Fruit fly (Drosophila melanogaster) whole organism, embryonic: Measurements from ENCODE around the gene Glut1.
A peak's percentile ranks its signal among the peaks of the same experiment; 100 is the strongest.

ENCODE experiments used
- Awh ChIP-seq: fragments of 200-800 bp; sonication (Bioruptor generic); IDR thresholded peaks from 2 replicates; pipeline ENCODE4, ENCODE4 v1.3.6; 2022; ENCODE audit warnings: missing biosample characterization, missing genetic modification characterization
- CG12236 ChIP-seq: fragments of 200-800 bp; sonication (Bioruptor generic); optimal IDR thresholded peaks from 2 replicates; lab custom pipeline; 2016; ENCODE audit warnings: missing biosample characterization, missing genetic modification characterization
- CG1602 ChIP-seq: fragments of 200-800 bp; sonication (Bioruptor generic); optimal IDR thresholded peaks from 3 replicates; lab custom pipeline; 2016; ENCODE audit warnings: missing biosample characterization, missing genetic modification characterization
- CG1647 ChIP-seq: fragments of 200-800 bp; sonication (Bioruptor generic); optimal IDR thresholded peaks from 3 replicates; lab custom pipeline; 2016; ENCODE audit warnings: missing biosample characterization, missing genetic modification characterization
- CG16815 ChIP-seq: fragments of 200-800 bp; sonication (Bioruptor generic); optimal IDR thresholded peaks from 3 replicates; lab custom pipeline; 2017; ENCODE audit warnings: missing biosample characterization, mild to moderate bottlenecking, missing genetic modification characterization
- CG17385 ChIP-seq: fragments of 200-800 bp; sonication (Bioruptor generic); optimal IDR thresholded peaks from 3 replicates; lab custom pipeline; 2018; ENCODE audit warnings: missing biosample characterization, mild to moderate bottlenecking, missing genetic modification characterization
- CG17802 ChIP-seq: fragments of 200-800 bp; sonication (Bioruptor generic); optimal IDR thresholded peaks from 2 replicates; lab custom pipeline; 2018; ENCODE audit warnings: missing biosample characterization, mild to moderate bottlenecking, missing genetic modification characterization, moderate library complexity
- CG17912 ChIP-seq: fragments of 200-800 bp; sonication (Bioruptor generic); optimal IDR thresholded peaks from 2 replicates; lab custom pipeline; 2018; ENCODE audit warnings: missing biosample characterization, mild to moderate bottlenecking, missing genetic modification characterization
- CG2875 ChIP-seq: fragments of 200-800 bp; sonication (Bioruptor generic); optimal IDR thresholded peaks from 2 replicates; lab custom pipeline; 2017; ENCODE audit warnings: missing biosample characterization, mild to moderate bottlenecking, missing genetic modification characterization, missing genetic modification reagents
- CG3407 ChIP-seq: fragments of 200-800 bp; sonication (Bioruptor generic); optimal IDR thresholded peaks from 2 replicates; lab custom pipeline; 2018; ENCODE audit warnings: missing biosample characterization, mild to moderate bottlenecking, missing genetic modification characterization
- CG4360 ChIP-seq: fragments of 200-800 bp; sonication (Bioruptor generic); IDR thresholded peaks from 2 replicates; pipeline ENCODE4 v1.3.6; 2022; ENCODE audit warnings: missing biosample characterization, missing genetic modification characterization
- CG4424 ChIP-seq: fragments of 200-800 bp; sonication (Bioruptor generic); optimal IDR thresholded peaks from 3 replicates; lab custom pipeline; 2016; ENCODE audit warnings: missing biosample characterization, missing genetic modification characterization
- CG5180 ChIP-seq: fragments of 200-800 bp; sonication (Bioruptor generic); optimal IDR thresholded peaks from 3 replicates; lab custom pipeline; 2017; ENCODE audit warnings: missing biosample characterization, missing genetic modification characterization, mild to moderate bottlenecking, moderate library complexity, missing genetic modification reagents
- CG6272 ChIP-seq: fragments of 200-800 bp; sonication (Bioruptor generic); IDR thresholded peaks from 2 replicates; pipeline ENCODE4 v1.3.6; 2022; ENCODE audit warnings: missing biosample characterization, missing genetic modification characterization
- CG8388 ChIP-seq: fragments of 200-800 bp; sonication (Bioruptor generic); optimal IDR thresholded peaks from 2 replicates; lab custom pipeline; 2019; ENCODE audit warnings: missing biosample characterization, mild to moderate bottlenecking, missing genetic modification characterization, moderate library complexity
- CG8924 ChIP-seq: fragments of 200-800 bp; optimal IDR thresholded peaks from 3 replicates; lab custom pipeline; 2019; ENCODE audit warnings: missing biosample characterization, mild to moderate bottlenecking, missing genetic modification characterization, moderate library complexity
- D ChIP-seq, 2 experiments: fragments of 200-800 bp in 1 of 2; fragments of >200 bp in 1 of 2; sonication (Bioruptor generic) in 1 of 2; optimal IDR thresholded peaks; 2 replicates in 1 of 2; 3 replicates in 1 of 2; lab custom pipeline; 2017; ENCODE audit warnings: mild to moderate bottlenecking in 1 of 2, missing biosample characterization in 1 of 2, missing genetic modification characterization in 1 of 2, missing genetic modification reagents in 1 of 2
- Dek ChIP-seq: fragments of 200-800 bp; sonication (Bioruptor generic); optimal IDR thresholded peaks from 3 replicates; lab custom pipeline; 2019; ENCODE audit warnings: missing biosample characterization, mild to moderate bottlenecking, missing genetic modification characterization, moderate library complexity
- Gug ChIP-seq: fragments of 200-800 bp; sonication (Bioruptor generic); IDR thresholded peaks from 4 replicates; pipeline ENCODE4 v1.3.6; 2022; ENCODE audit warnings: missing biosample characterization, missing genetic modification characterization
- HHEX ChIP-seq: fragments of 200-800 bp; sonication (Bioruptor generic); optimal IDR thresholded peaks from 3 replicates; lab custom pipeline; 2017; ENCODE audit warnings: missing biosample characterization, mild to moderate bottlenecking, missing genetic modification characterization, missing genetic modification reagents
- Hand ChIP-seq: fragments of 200-800 bp; sonication (Bioruptor generic); optimal IDR thresholded peaks from 2 replicates; lab custom pipeline; 2017; ENCODE audit warnings: mild to moderate bottlenecking, missing biosample characterization, missing genetic modification reagents, missing genetic modification characterization
- Hmr ChIP-seq: fragments of 200-800 bp; sonication (Bioruptor generic); optimal IDR thresholded peaks from 3 replicates; lab custom pipeline; 2017; ENCODE audit warnings: mild to moderate bottlenecking, missing biosample characterization, missing genetic modification reagents, missing genetic modification characterization
- Hsf ChIP-seq: fragments of 200-800 bp; sonication (Bioruptor generic); optimal IDR thresholded peaks from 3 replicates; lab custom pipeline; 2016; ENCODE audit warnings: missing biosample characterization, missing genetic modification characterization
- NFAT ChIP-seq: fragments of 200-800 bp; sonication (Bioruptor generic); IDR thresholded peaks from 2 replicates; pipeline ENCODE4 v1.3.6; 2022; ENCODE audit warnings: missing biosample characterization, missing genetic modification characterization
- Opbp ChIP-seq: fragments of 200-800 bp; sonication (Bioruptor generic); IDR thresholded peaks from 3 replicates; pipeline ENCODE4 v1.3.6; 2022; ENCODE audit warnings: missing biosample characterization, missing genetic modification characterization; ENCODE audit not compliant: partially characterized antibody
- Ssrp ChIP-seq: fragments of 200-800 bp; sonication (Bioruptor generic); optimal IDR thresholded peaks from 2 replicates; lab custom pipeline; 2018; ENCODE audit warnings: missing biosample characterization, mild to moderate bottlenecking, missing genetic modification characterization, moderate library complexity
- az2 ChIP-seq: fragments of 200-800 bp; sonication (Bioruptor generic); optimal IDR thresholded peaks from 3 replicates; lab custom pipeline; 2016; ENCODE audit warnings: missing biosample characterization, missing genetic modification characterization
- cg ChIP-seq: fragments of 200-800 bp; sonication (Bioruptor generic); optimal IDR thresholded peaks from 3 replicates; lab custom pipeline; 2019; ENCODE audit warnings: missing biosample characterization, mild to moderate bottlenecking, missing genetic modification characterization, moderate library complexity
- dan ChIP-seq: fragments of 200-800 bp; sonication (Bioruptor generic); IDR thresholded peaks from 2 replicates; pipeline ENCODE4 v1.3.6; 2022; ENCODE audit warnings: missing biosample characterization, missing genetic modification characterization
- dysf ChIP-seq: fragments of 200-800 bp; sonication (Bioruptor generic); IDR thresholded peaks from 3 replicates; pipeline ENCODE4 v1.3.6; 2022; ENCODE audit warnings: missing biosample characterization, missing genetic modification characterization
- ftz-f1 ChIP-seq: fragments of 200-800 bp; sonication (Bioruptor generic); optimal IDR thresholded peaks from 2 replicates; lab custom pipeline; 2016; ENCODE audit warnings: missing biosample characterization, missing genetic modification characterization
- fu2 ChIP-seq: fragments of 200-800 bp; sonication (Bioruptor generic); optimal IDR thresholded peaks from 2 replicates; lab custom pipeline; 2016; ENCODE audit warnings: missing biosample characterization, missing genetic modification characterization
- ham ChIP-seq: fragments of 200-800 bp; sonication (Bioruptor generic); IDR thresholded peaks from 2 replicates; pipeline ENCODE4 v1.3.6; 2022; ENCODE audit warnings: missing biosample characterization, missing genetic modification characterization
- jing ChIP-seq: fragments of 200-800 bp; sonication (Bioruptor generic); optimal IDR thresholded peaks from 2 replicates; lab custom pipeline; 2018; ENCODE audit warnings: missing biosample characterization, mild to moderate bottlenecking, missing genetic modification characterization
- ken ChIP-seq: fragments of 200-800 bp; sonication (Bioruptor generic); IDR thresholded peaks from 3 replicates; pipeline ENCODE4 v1.3.6; 2022; ENCODE audit warnings: missing biosample characterization, missing genetic modification characterization
- mirr ChIP-seq: fragments of 200-800 bp; sonication (Bioruptor generic); optimal IDR thresholded peaks from 3 replicates; lab custom pipeline; 2018; ENCODE audit warnings: missing biosample characterization, mild to moderate bottlenecking, missing genetic modification characterization
- pan ChIP-seq, 4 experiments: fragments of >200 bp in 3 of 4; fragments of 200-800 bp in 1 of 4; sonication (Bioruptor generic) in 1 of 4; optimal IDR thresholded peaks in 3 of 4; IDR thresholded peaks in 1 of 4; 2 replicates each; pipeline versions ENCODE4 v1.3.6 to Lab custom; 2017 to 2022; ENCODE audit warnings: missing biosample characterization in 2 of 4, missing genetic modification characterization in 2 of 4, mixed read lengths in 1 of 4
- pum ChIP-seq: fragments of 200-800 bp; sonication (Bioruptor generic); optimal IDR thresholded peaks from 2 replicates; lab custom pipeline; 2016; ENCODE audit warnings: missing biosample characterization, missing genetic modification characterization
- run ChIP-seq: fragments of 200-800 bp; sonication (Bioruptor generic); optimal IDR thresholded peaks from 3 replicates; lab custom pipeline; 2018; ENCODE audit warnings: missing biosample characterization, mild to moderate bottlenecking, missing genetic modification characterization
- stwl ChIP-seq: fragments of 200-800 bp; sonication (Bioruptor generic); optimal IDR thresholded peaks from 3 replicates; lab custom pipeline; 2018; ENCODE audit warnings: missing biosample characterization, mild to moderate bottlenecking, missing genetic modification characterization, moderate library complexity
- sug ChIP-seq: fragments of 200-800 bp; optimal IDR thresholded peaks from 2 replicates; lab custom pipeline; 2019; ENCODE audit warnings: missing biosample characterization, mild to moderate bottlenecking, missing genetic modification characterization, moderate library complexity
- tll ChIP-seq, 2 experiments: fragments of 200-800 bp in 1 of 2; fragments of >200 bp in 1 of 2; sonication (Bioruptor generic) in 1 of 2; optimal IDR thresholded peaks; 2 replicates each; lab custom pipeline; 2017 to 2019; ENCODE audit warnings: missing biosample characterization in 2 of 2, missing genetic modification characterization in 2 of 2, mild to moderate bottlenecking in 1 of 2, moderate library complexity in 1 of 2
- tna ChIP-seq: fragments of 200-800 bp; sonication (Bioruptor generic); IDR thresholded peaks from 2 replicates; pipeline ENCODE4 v1.3.6; 2022; ENCODE audit warnings: missing biosample characterization, missing genetic modification characterization; ENCODE audit not compliant: partially characterized antibody
- trem ChIP-seq: fragments of 200-800 bp; optimal IDR thresholded peaks from 3 replicates; lab custom pipeline; 2019; ENCODE audit warnings: missing biosample characterization, mild to moderate bottlenecking, missing genetic modification characterization, moderate library complexity
- zen ChIP-seq: fragments of 200-800 bp; sonication (Bioruptor generic); optimal IDR thresholded peaks from 3 replicates; lab custom pipeline; 2018; ENCODE audit warnings: missing biosample characterization, mild to moderate bottlenecking, missing genetic modification characterization, moderate library complexity
- zfh1 ChIP-seq: fragments of 200-800 bp; sonication (Bioruptor generic); IDR thresholded peaks from 3 replicates; pipeline ENCODE4 v1.3.6; 2022; ENCODE audit warnings: missing biosample characterization, missing genetic modification characterization

Gene Glut1

dm6 chr3L:1007513-1008459 lies 93.9 kb downstream of the Glut1 start (continued):
- peak; percentile 71 for TF ChIP-seq zfh1 (GFP tag; lab: Robert Waterston, UW)
- peak; percentile 39 for TF ChIP-seq CG8388 (GFP tag; lab: Kevin White, UChicago)
- peak; percentile 89 for TF ChIP-seq Hmr (GFP tag; lab: Kevin White, UChicago)
- peak; percentile 89 for TF ChIP-seq CG8924 (tag; lab: Kevin White, UChicago)
- TF ChIP-seq Gug (GFP tag; lab: Robert Waterston, UW) = peak; percentile 73
- no peak for TF ChIP-seq run
- peak; percentile 34 for TF ChIP-seq CG5180 (GFP tag; lab: Kevin White, UChicago)
- peak; percentile 39 for TF ChIP-seq fu2 (GFP tag; lab: Kevin White, UChicago)
- TF ChIP-seq CG6272 (GFP tag; lab: Robert Waterston, UW) = peak; percentile 85
- TF ChIP-seq Opbp (GFP tag; lab: Robert Waterston, UW) = no peak
- TF ChIP-seq NFAT = peak; percentile 88
- peak; percentile 74 for TF ChIP-seq CG1602 (GFP tag; lab: Kevin White, UChicago)
- peak; percentile 73 for TF ChIP-seq sug (tag; lab: Kevin White, UChicago)
- peak; percentile 22 for TF ChIP-seq CG3407 (GFP tag; lab: Kevin White, UChicago)
- no peak for TF ChIP-seq trem (tag; lab: Kevin White, UChicago)
- TF ChIP-seq cg (GFP tag; lab: Kevin White, UChicago) = peak; percentile 37
- no peak for TF ChIP-seq CG12236 (GFP tag; lab: Kevin White, UChicago)
- no peak for TF ChIP-seq dan (GFP tag; lab: Robert Waterston, UW)
- peak; percentile 80 for TF ChIP-seq Dek (tag; lab: Kevin White, UChicago)
- peak; percentile 82 for TF ChIP-seq CG17385 (GFP tag; lab: Kevin White, UChicago)
- TF ChIP-seq stwl = no peak
- no peak for TF ChIP-seq tll (GFP tag; optimal IDR thresholded peaks at IDR 0.05; lab: Kevin White, UChicago)
- TF ChIP-seq CG17802 (tag; lab: Kevin White, UChicago) = peak; percentile 25
- peak; percentile 66 for TF ChIP-seq CG4424
- TF ChIP-seq CG17912 (GFP tag; lab: Kevin White, UChicago) = no peak
- TF ChIP-seq D (optimal IDR thresholded peaks at IDR 0.05; lab: Kevin White, UChicago) = no peak
- TF ChIP-seq D (GFP tag; optimal IDR thresholded peaks at IDR 0.05; lab: Kevin White, UChicago) = peak; percentile 65
- TF ChIP-seq Awh (GFP tag; lab: Robert Waterston, UW) = peak; percentile 88
- peak; percentile 66 for TF ChIP-seq Hsf (GFP tag; lab: Kevin White, UChicago)
- TF ChIP-seq jing (GFP tag; lab: Kevin White, UChicago) = peak; percentile 63
- peak; percentile 80 for TF ChIP-seq Hand (GFP tag; lab: Kevin White, UChicago)
- peak; percentile 2 for TF ChIP-seq ftz-f1
- peak; percentile 74 for TF ChIP-seq Ssrp (tag; lab: Kevin White, UChicago)
- TF ChIP-seq mirr (GFP tag; lab: Kevin White, UChicago) = no peak
- peak; percentile 47 for TF ChIP-seq CG1647 (GFP tag; lab: Kevin White, UChicago)
- TF ChIP-seq zen (tag; lab: Kevin White, UChicago) = peak; percentile 22
- peak; percentile 78 for TF ChIP-seq az2 (GFP tag; lab: Kevin White, UChicago)
- TF ChIP-seq CG4360 (GFP tag; lab: Robert Waterston, UW) = peak; percentile 54; the same call in 1 of the 2 replicates
- TF ChIP-seq HHEX (GFP tag; lab: Kevin White, UChicago) = peak; percentile 63
- TF ChIP-seq tna = no peak
- TF ChIP-seq pan (optimal IDR thresholded peaks at IDR 0.05; lab: Kevin White, UChicago) = no peak
- TF ChIP-seq pan (GFP tag; optimal IDR thresholded peaks at IDR 0.05 in 1 of 2, IDR thresholded peaks at IDR 0.05 in 1 of 2) = peak in 1 of 2 experiments; percentile 86
- TF ChIP-seq dysf (GFP tag; lab: Robert Waterston, UW) = peak; percentile 94
- TF ChIP-seq pum (GFP tag; lab: Kevin White, UChicago) = peak; percentile 39
- peak; percentile 69 for TF ChIP-seq CG16815 (GFP tag; lab: Kevin White, UChicago)
- TF ChIP-seq CG2875 (GFP tag; lab: Kevin White, UChicago) = peak; percentile 55
- TF ChIP-seq ham (GFP tag; lab: Robert Waterston, UW) = peak; percentile 28; the same call in 1 of the 2 replicates
- peak; percentile 71; the same call in 2 of the 3 replicates for TF ChIP-seq ken
